Fruit fly (Drosophila melanogaster) whole organism, embryonic: ENCODE measurements around the gene Ccdc114.

Experiments used
- BEAF-32 ChIP-seq: fragments of 200-800 bp; sonication (Bioruptor generic); optimal IDR thresholded peaks from 3 replicates; lab custom pipeline; 2017; ENCODE audit warnings: missing biosample characterization, missing genetic modification characterization, mild to moderate bottlenecking, moderate library complexity, missing genetic modification reagents
- CG11085 ChIP-seq: fragments of 200-800 bp; sonication (Bioruptor generic); IDR thresholded peaks from 2 replicates; pipeline ENCODE4 v1.3.6; 2022; ENCODE audit warnings: missing biosample characterization, missing genetic modification characterization
- CG11398 ChIP-seq: fragments of 200-800 bp; sonication (Bioruptor generic); optimal IDR thresholded peaks from 2 replicates; lab custom pipeline; 2016; ENCODE audit warnings: missing biosample characterization, missing genetic modification characterization
- CG12769 ChIP-seq: fragments of 200-800 bp; sonication (Bioruptor generic); optimal IDR thresholded peaks from 2 replicates; lab custom pipeline; 2019; ENCODE audit warnings: missing biosample characterization, mild to moderate bottlenecking, missing genetic modification characterization, moderate library complexity
- CG13287 ChIP-seq: fragments of 200-800 bp; sonication (Bioruptor generic); IDR thresholded peaks from 2 replicates; pipeline ENCODE4 v1.3.6; 2022; ENCODE audit warnings: missing biosample characterization, missing genetic modification characterization; ENCODE audit not compliant: partially characterized antibody
- CG13624 ChIP-seq: fragments of 200-800 bp; sonication (Bioruptor generic); optimal IDR thresholded peaks from 2 replicates; lab custom pipeline; 2016; ENCODE audit warnings: missing biosample characterization, missing genetic modification characterization
- CG14860 ChIP-seq: fragments of 200-800 bp; sonication (Bioruptor generic); IDR thresholded peaks from 3 replicates; pipeline ENCODE4 v1.3.6; 2022; ENCODE audit warnings: missing biosample characterization, missing genetic modification characterization; ENCODE audit not compliant: partially characterized antibody
- CG15011 ChIP-seq: fragments of 200-800 bp; sonication (Bioruptor generic); optimal IDR thresholded peaks from 3 replicates; lab custom pipeline; 2018; ENCODE audit warnings: missing biosample characterization, mild to moderate bottlenecking, missing genetic modification characterization
- CG1603 ChIP-seq: fragments of 200-800 bp; sonication (Bioruptor generic); optimal IDR thresholded peaks from 2 replicates; lab custom pipeline; 2019; ENCODE audit warnings: missing biosample characterization, mild to moderate bottlenecking, missing genetic modification characterization, moderate library complexity
- CG16863 ChIP-seq: fragments of 200-800 bp; sonication (Bioruptor generic); optimal IDR thresholded peaks from 3 replicates; lab custom pipeline; 2016; ENCODE audit warnings: missing biosample characterization, missing genetic modification characterization
- CG17361 ChIP-seq: fragments of 200-800 bp; sonication (Bioruptor generic); IDR thresholded peaks from 3 replicates; pipeline ENCODE4 v1.3.6; 2022; ENCODE audit warnings: missing biosample characterization, missing genetic modification characterization
- CG1792 ChIP-seq: fragments of 200-800 bp; sonication (Bioruptor generic); optimal IDR thresholded peaks from 2 replicates; lab custom pipeline; 2016; ENCODE audit warnings: missing biosample characterization, missing genetic modification characterization
- CG18599 ChIP-seq: fragments of 200-800 bp; sonication (Bioruptor generic); optimal IDR thresholded peaks from 3 replicates; lab custom pipeline; 2017; ENCODE audit warnings: missing biosample characterization, missing genetic modification characterization, mild to moderate bottlenecking, moderate library complexity, missing genetic modification reagents
- CG2875 ChIP-seq: fragments of 200-800 bp; sonication (Bioruptor generic); optimal IDR thresholded peaks from 2 replicates; lab custom pipeline; 2017; ENCODE audit warnings: missing biosample characterization, mild to moderate bottlenecking, missing genetic modification characterization, missing genetic modification reagents
- CG31441 ChIP-seq: fragments of 200-800 bp; sonication (Bioruptor generic); IDR thresholded peaks from 2 replicates; pipeline ENCODE4 v1.3.6; 2022; ENCODE audit warnings: missing biosample characterization, missing genetic modification characterization
- CG33213 ChIP-seq: fragments of 200-800 bp; sonication (Bioruptor generic); optimal IDR thresholded peaks from 3 replicates; lab custom pipeline; 2016; ENCODE audit warnings: missing biosample characterization, missing genetic modification characterization
- CG4360 ChIP-seq: fragments of 200-800 bp; sonication (Bioruptor generic); IDR thresholded peaks from 2 replicates; pipeline ENCODE4 v1.3.6; 2022; ENCODE audit warnings: missing biosample characterization, missing genetic modification characterization
- CG4617 ChIP-seq: fragments of 200-800 bp; sonication (Bioruptor generic); optimal IDR thresholded peaks from 3 replicates; lab custom pipeline; 2016; ENCODE audit warnings: missing biosample characterization, missing genetic modification characterization, borderline replicate concordance
- CG8281 ChIP-seq: fragments of 200-800 bp; sonication (Bioruptor generic); optimal IDR thresholded peaks from 2 replicates; lab custom pipeline; 2018; ENCODE audit warnings: missing biosample characterization, mild to moderate bottlenecking, missing genetic modification characterization, moderate library complexity
- CG8290 ChIP-seq, 3 experiments: fragments of 200-800 bp; sonication (Bioruptor generic); optimal IDR thresholded peaks; 2 replicates each; lab custom pipeline; 2016 to 2019; ENCODE audit warnings: missing biosample characterization in 3 of 3, missing genetic modification characterization in 3 of 3, mild to moderate bottlenecking in 2 of 3, moderate library complexity in 1 of 3
- CG9817 ChIP-seq: fragments of 200-800 bp; sonication (Bioruptor generic); optimal IDR thresholded peaks from 2 replicates; lab custom pipeline; 2018; ENCODE audit warnings: missing biosample characterization, mild to moderate bottlenecking, missing genetic modification characterization, moderate library complexity
- CG9932 ChIP-seq: fragments of 200-800 bp; sonication (Bioruptor generic); IDR thresholded peaks from 2 replicates; pipeline ENCODE4 v1.3.6; 2022; ENCODE audit warnings: missing biosample characterization, missing genetic modification characterization
- E2f2 ChIP-seq: fragments of 200-800 bp; sonication (Bioruptor generic); IDR thresholded peaks from 2 replicates; pipeline ENCODE4 v1.3.6; 2022; ENCODE audit warnings: missing biosample characterization, missing genetic modification characterization
- HLH3B ChIP-seq: fragments of 200-800 bp; sonication (Bioruptor generic); IDR thresholded peaks from 2 replicates; pipeline ENCODE4 v1.3.6; 2022; ENCODE audit warnings: missing biosample characterization, missing genetic modification characterization
- Hmr ChIP-seq: fragments of 200-800 bp; sonication (Bioruptor generic); optimal IDR thresholded peaks from 3 replicates; lab custom pipeline; 2017; ENCODE audit warnings: mild to moderate bottlenecking, missing biosample characterization, missing genetic modification reagents, missing genetic modification characterization
- Hmx ChIP-seq: fragments of 200-800 bp; sonication (Bioruptor generic); optimal IDR thresholded peaks from 2 replicates; lab custom pipeline; 2016; ENCODE audit warnings: missing biosample characterization, missing genetic modification characterization
- Mrtf ChIP-seq: fragments of 200-800 bp; sonication (Bioruptor generic); IDR thresholded peaks from 3 replicates; pipeline ENCODE4 v1.3.6; 2022; ENCODE audit warnings: missing biosample characterization, missing genetic modification characterization
- Opbp ChIP-seq: fragments of 200-800 bp; sonication (Bioruptor generic); IDR thresholded peaks from 3 replicates; pipeline ENCODE4 v1.3.6; 2022; ENCODE audit warnings: missing biosample characterization, missing genetic modification characterization; ENCODE audit not compliant: partially characterized antibody
- Xrp1 ChIP-seq: fragments of 200-800 bp; sonication (Bioruptor generic); IDR thresholded peaks from 2 replicates; pipeline ENCODE4 v1.3.6; 2022; ENCODE audit warnings: missing biosample characterization, missing genetic modification characterization
- ato ChIP-seq: fragments of 200-800 bp; sonication (Bioruptor generic); IDR thresholded peaks from 2 replicates; pipeline ENCODE4 v1.3.6; 2022; ENCODE audit warnings: missing biosample characterization, missing genetic modification characterization; ENCODE audit not compliant: partially characterized antibody
- chif ChIP-seq, 2 experiments: fragments of 200-800 bp; sonication (Bioruptor generic); optimal IDR thresholded peaks; 3 replicates each; lab custom pipeline; 2016; ENCODE audit warnings: missing biosample characterization in 2 of 2, missing genetic modification characterization in 2 of 2
- dm ChIP-seq: fragments of 200-800 bp; sonication (Bioruptor generic); optimal IDR thresholded peaks from 3 replicates; lab custom pipeline; 2016; ENCODE audit warnings: missing biosample characterization, missing genetic modification characterization
- dpn ChIP-seq, 2 experiments: fragments of 200-800 bp; sonication (Bioruptor generic); optimal IDR thresholded peaks; 3 replicates each; lab custom pipeline; 2016; ENCODE audit warnings: missing biosample characterization in 2 of 2, missing genetic modification characterization in 2 of 2
- gcm ChIP-seq: fragments of 200-800 bp; sonication (Bioruptor generic); optimal IDR thresholded peaks from 2 replicates; lab custom pipeline; 2019; ENCODE audit warnings: missing biosample characterization, mild to moderate bottlenecking, missing genetic modification characterization, moderate library complexity
- inv ChIP-seq: fragments of 200-800 bp; sonication (Bioruptor generic); IDR thresholded peaks from 2 replicates; pipeline ENCODE4 v1.3.6; 2022; ENCODE audit warnings: missing biosample characterization, missing genetic modification characterization; ENCODE audit not compliant: partially characterized antibody
- ken ChIP-seq: fragments of 200-800 bp; sonication (Bioruptor generic); IDR thresholded peaks from 3 replicates; pipeline ENCODE4 v1.3.6; 2022; ENCODE audit warnings: missing biosample characterization, missing genetic modification characterization
- kni ChIP-seq: fragments of 200-800 bp; sonication (Bioruptor generic); optimal IDR thresholded peaks from 3 replicates; lab custom pipeline; 2017; ENCODE audit warnings: mild to moderate bottlenecking, missing biosample characterization, missing genetic modification reagents, missing genetic modification characterization
- lab ChIP-seq: fragments of 200-800 bp; sonication (Bioruptor generic); optimal IDR thresholded peaks from 3 replicates; lab custom pipeline; 2017; ENCODE audit warnings: missing biosample characterization, missing genetic modification characterization, mild to moderate bottlenecking, moderate library complexity, missing genetic modification reagents
- maf-S ChIP-seq: fragments of 200-800 bp; sonication (Bioruptor generic); optimal IDR thresholded peaks from 2 replicates; lab custom pipeline; 2016; ENCODE audit warnings: missing biosample characterization, missing genetic modification characterization
- pan ChIP-seq, 4 experiments: fragments of >200 bp in 3 of 4; fragments of 200-800 bp in 1 of 4; sonication (Bioruptor generic) in 1 of 4; optimal IDR thresholded peaks in 3 of 4; IDR thresholded peaks in 1 of 4; 2 replicates each; pipeline versions ENCODE4 v1.3.6 to Lab custom; 2017 to 2022; ENCODE audit warnings: missing biosample characterization in 2 of 4, missing genetic modification characterization in 2 of 4, mixed read lengths in 1 of 4
- pita ChIP-seq: fragments of 200-800 bp; sonication (Bioruptor generic); optimal IDR thresholded peaks from 2 replicates; lab custom pipeline; 2017; ENCODE audit warnings: missing biosample characterization, mild to moderate bottlenecking, missing genetic modification characterization
- sisA ChIP-seq: fragments of 200-800 bp; sonication (Bioruptor generic); IDR thresholded peaks from 2 replicates; pipeline ENCODE4 v1.3.6; 2022; ENCODE audit warnings: missing biosample characterization, missing genetic modification characterization
- tna ChIP-seq: fragments of 200-800 bp; sonication (Bioruptor generic); IDR thresholded peaks from 2 replicates; pipeline ENCODE4 v1.3.6; 2022; ENCODE audit warnings: missing biosample characterization, missing genetic modification characterization; ENCODE audit not compliant: partially characterized antibody
- trem ChIP-seq: fragments of 200-800 bp; optimal IDR thresholded peaks from 3 replicates; lab custom pipeline; 2019; ENCODE audit warnings: missing biosample characterization, mild to moderate bottlenecking, missing genetic modification characterization, moderate library complexity
- unpg ChIP-seq: fragments of 200-800 bp; sonication (Bioruptor generic); optimal IDR thresholded peaks from 3 replicates; lab custom pipeline; 2018; ENCODE audit warnings: missing biosample characterization, mild to moderate bottlenecking, missing genetic modification characterization, moderate library complexity

Gene Ccdc114

DNA sequence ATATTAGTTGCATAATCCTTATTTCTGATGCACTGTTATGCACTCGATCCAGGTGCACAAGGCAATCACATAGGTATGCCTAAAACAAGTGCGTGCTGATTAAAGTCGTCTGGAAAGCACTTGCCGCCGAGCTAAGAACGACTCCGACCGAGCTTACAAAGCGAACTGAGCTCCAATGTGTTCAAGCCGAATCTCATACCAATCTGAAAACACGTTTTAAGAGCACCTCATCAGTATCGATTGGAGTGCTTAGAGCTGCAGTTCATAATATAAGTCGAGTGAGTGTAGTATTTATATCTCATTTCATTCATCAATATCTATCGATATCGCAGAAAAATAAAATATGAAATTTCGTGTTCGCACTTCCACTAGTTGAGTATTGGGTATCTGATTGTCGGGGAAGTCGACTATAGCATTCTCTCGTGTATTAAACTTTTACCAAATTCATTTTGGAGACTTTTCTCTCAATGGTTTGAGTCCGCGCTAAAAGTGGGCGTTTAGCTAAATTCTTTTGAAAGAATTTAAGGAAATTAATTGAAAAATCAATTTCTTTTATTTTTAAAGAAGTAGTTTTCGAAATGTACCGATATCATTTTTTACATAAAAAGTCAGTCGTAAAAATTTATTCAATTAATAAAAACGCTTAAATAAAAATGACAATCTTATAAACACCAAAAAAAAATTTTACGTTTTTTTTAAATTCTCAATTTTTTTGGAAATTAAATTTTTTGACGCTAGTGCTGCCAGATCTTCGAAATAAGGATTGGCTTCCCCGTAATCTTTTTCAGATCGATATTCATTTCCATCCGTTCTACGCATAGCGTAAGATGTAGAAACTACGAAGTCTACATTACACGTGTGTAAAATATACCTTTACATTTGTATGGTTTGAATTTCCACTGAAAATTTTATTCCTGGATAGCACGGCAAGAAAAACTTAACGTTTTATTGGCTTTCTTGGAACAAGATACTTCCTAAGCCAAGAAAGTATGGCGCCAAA, 31.3 kb upstream of the Ccdc114 start, which contains the start of gene modSP (continued):
- TF ChIP-seq E2f2 (GFP tag; lab: Robert Waterston, UW) (0 out of 2 replicates have a peak, but pooled peaks have one; percentile 27), CG16863 (GFP tag; lab: Kevin White, UChicago) (peak; percentile 10), maf-S (GFP tag; lab: Kevin White, UChicago) (peak; percentile 16), Hmx (no peak), pita (GFP tag; lab: Kevin White, UChicago) (peak; percentile 83), Xrp1 (GFP tag; lab: Robert Waterston, UW) (no peak), trem (tag; lab: Kevin White, UChicago) (peak; percentile 15), CG17361 (peak; percentile 62; the same call in 1 of the 3 replicates), CG15011 (GFP tag; lab: Kevin White, UChicago) (no peak), tna (GFP tag; lab: Robert Waterston, UW) (peak; percentile 84), Mrtf (GFP tag; lab: Robert Waterston, UW) (peak; percentile 37; the same call in 1 of the 3 replicates), CG9932 (GFP tag; lab: Robert Waterston, UW) (peak; percentile 57), Hmr (GFP tag; lab: Kevin White, UChicago) (peak; percentile 68), dm (GFP tag; lab: Kevin White, UChicago) (no peak), BEAF-32 (GFP tag; lab: Kevin White, UChicago) (peak; percentile 57), gcm (GFP tag; lab: Kevin White, UChicago) (no peak), CG4360 (GFP tag; lab: Robert Waterston, UW) (no peak), lab (GFP tag; lab: Kevin White, UChicago) (peak; percentile 56), chif (GFP tag; optimal IDR thresholded peaks at IDR 0.05; lab: Kevin White, UChicago) (peak in 1 of 2 experiments; percentile 33), CG1792 (GFP tag; lab: Kevin White, UChicago) (no peak), CG11398 (no peak), CG33213 (GFP tag; lab: Kevin White, UChicago) (peak; percentile 72), CG18599 (GFP tag; lab: Kevin White, UChicago) (peak; percentile 35), CG13287 (GFP tag; lab: Robert Waterston, UW) (peak; percentile 76; the same call in 1 of the 2 replicates), pan (optimal IDR thresholded peaks at IDR 0.05; lab: Kevin White, UChicago) (no peak), pan (GFP tag; optimal IDR thresholded peaks at IDR 0.05 in 1 of 2, IDR thresholded peaks at IDR 0.05 in 1 of 2) (peak in 1 of 2 experiments; percentile 61), Opbp (peak; percentile 81), ken (GFP tag; lab: Robert Waterston, UW) (no peak), unpg (peak; percentile 26), CG31441 (GFP tag; lab: Robert Waterston, UW) (0 out of 2 replicates have a peak, but pooled peaks have one; percentile 52), CG1603 (tag; lab: Kevin White, UChicago) (peak; percentile 73), CG9817 (tag; lab: Kevin White, UChicago) (peak; percentile 7), CG2875 (no peak), CG13624 (GFP tag; lab: Kevin White, UChicago) (peak; percentile 36), sisA (GFP tag; lab: Robert Waterston, UW) (peak; percentile 31; the same call in 1 of the 2 replicates), CG12769 (tag; lab: Kevin White, UChicago) (peak; percentile 60), CG14860 (GFP tag; lab: Robert Waterston, UW) (peak; percentile 81), ato (GFP tag; lab: Robert Waterston, UW) (peak; percentile 85), dpn (GFP tag; optimal IDR thresholded peaks at IDR 0.05; lab: Kevin White, UChicago) (peak in 1 of 2 experiments; percentile 42), HLH3B (GFP tag; lab: Robert Waterston, UW) (peak; percentile 33; the same call in 1 of the 2 replicates), inv (GFP tag; lab: Robert Waterston, UW) (peak; percentile 48; the same call in 1 of the 2 replicates), CG11085 (GFP tag; lab: Robert Waterston, UW) (0 out of 2 replicates have a peak, but pooled peaks have one; percentile 15), CG8290 (GFP tag; optimal IDR thresholded peaks at IDR 0.05; lab: Kevin White, UChicago) (peak; percentile 56), CG8290 (tag; optimal IDR thresholded peaks at IDR 0.05; lab: Kevin White, UChicago) (peak; percentile 72 to 79), CG8281 (tag; lab: Kevin White, UChicago) (peak; percentile 12), kni (peak; percentile 34), CG4617 (GFP tag; lab: Kevin White, UChicago) (peak; percentile 17)
